Worm (Caenorhabditis elegans) whole organism, late embryonic: ENCODE measurements around the gene rtfo-1.

Source experiments
- ceh-30 ChIP-seq: fragments of 150-350 bp; optimal IDR thresholded peaks from 2 replicates; lab custom pipeline; 2014; ENCODE audit warnings: missing biosample characterization, missing genetic modification characterization
- che-1 ChIP-seq: sonication (generic microtip); optimal IDR thresholded peaks from 2 replicates; lab custom pipeline; 2016; ENCODE audit warnings: mild to moderate bottlenecking, missing genetic modification characterization, missing compliant biosample characterization
- elt-2 ChIP-seq: sonication (generic microtip); optimal IDR thresholded peaks from 2 replicates; lab custom pipeline; 2016; ENCODE audit warnings: missing genetic modification reagents, missing genetic modification characterization, missing compliant biosample characterization
- hlh-6 ChIP-seq: sonication (generic microtip); optimal IDR thresholded peaks from 2 replicates; lab custom pipeline; 2016; ENCODE audit warnings: missing genotype, missing genetic modification characterization, missing compliant biosample characterization
- pha-4 ChIP-seq: fragments of 150-350 bp; optimal IDR thresholded peaks from 2 replicates; lab custom pipeline; 2018; ENCODE audit warnings: missing biosample characterization, missing genetic modification reagents, missing genetic modification characterization
- pqm-1 ChIP-seq: sonication (generic microtip); optimal IDR thresholded peaks from 2 replicates; lab custom pipeline; 2016; ENCODE audit warnings: missing genetic modification characterization, missing compliant biosample characterization

DNA sequence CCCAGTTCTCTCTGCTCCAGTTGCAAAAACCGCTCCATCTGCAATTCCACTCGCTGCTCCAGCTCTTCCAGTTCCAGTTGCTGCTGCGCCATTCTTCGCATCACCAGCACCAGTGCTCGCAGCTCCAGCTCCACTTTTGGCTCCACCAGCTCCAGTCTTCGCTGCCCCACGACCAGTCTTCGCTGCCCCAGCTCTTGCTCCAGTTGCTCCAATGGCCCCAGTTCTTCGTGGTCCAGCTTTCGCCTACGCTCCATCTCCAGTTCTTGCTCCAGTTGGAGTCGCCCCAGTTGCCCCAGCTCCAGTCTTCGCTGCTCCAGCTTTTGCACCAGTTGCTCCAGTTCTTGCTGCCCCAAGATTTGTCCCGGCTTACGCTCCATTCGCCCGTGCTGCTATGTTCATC lies 38.0 kb upstream of the rtfo-1 start:
- TF ChIP-seq pqm-1 (tag; lab: Kevin White, UChicago), result no peak
- TF ChIP-seq ceh-30, result no peak
- TF ChIP-seq pha-4 (tag; lab: Kevin White, UChicago), result no peak
- TF ChIP-seq hlh-6, result no peak
- TF ChIP-seq che-1 (tag; lab: Kevin White, UChicago), result no peak
- TF ChIP-seq elt-2 (tag; lab: Kevin White, UChicago), result no peak
